Fruit fly (Drosophila melanogaster): Measurements from ENCODE around the gene CG42747.

CG42747 gene

dm6 chr3L:6488405-6488804, 88.0 kb downstream of the CG42747 start, which contains the start of the genes CG10147 and Bulli (continued):
- TF ChIP-seq CG10979 (tag; optimal IDR thresholded peaks at IDR 0.05) (peak; percentile 97), CG11695 (GFP tag; IDR thresholded peaks at IDR 0.05) (peak; percentile 95), usp (GFP tag; optimal IDR thresholded peaks at IDR 0.05) (no peak), dati (GFP tag; IDR thresholded peaks at IDR 0.05) (peak; percentile 91), sens-2 (GFP tag; IDR thresholded peaks at IDR 0.05) (peak; percentile 94), kay (GFP tag; optimal IDR thresholded peaks at IDR 0.05) (peak; percentile 95), esg (GFP tag; conservative IDR thresholded peaks at IDR 0.05) (peak; percentile 98), nom (GFP tag; optimal IDR thresholded peaks at IDR 0.05) (peak; percentile 78), H2.0 (GFP tag; IDR thresholded peaks at IDR 0.05) (peak; percentile 98), pnt (GFP tag; optimal IDR thresholded peaks at IDR 0.05) (peak; percentile 87), CG9727 (GFP tag; optimal IDR thresholded peaks at IDR 0.05) (peak; percentile 98), bbx (GFP tag; IDR thresholded peaks at IDR 0.05; ENCODE audit: partially characterized antibody) (peak; percentile 92), p53 (GFP tag; optimal IDR thresholded peaks at IDR 0.05) (no peak), dysf (GFP tag; IDR thresholded peaks at IDR 0.05) (peak; percentile 98), NC2β (GFP tag; optimal IDR thresholded peaks at IDR 0.05) (peak; percentile 91), CG12744 (GFP tag; optimal IDR thresholded peaks at IDR 0.05) (peak; percentile 92), gt (GFP tag; IDR thresholded peaks at IDR 0.05) (peak; percentile 96), CG15011 (GFP tag; optimal IDR thresholded peaks at IDR 0.05) (peak; percentile 90), en (GFP tag; optimal IDR thresholded peaks at IDR 0.05) (peak; percentile 62), mirr (GFP tag; optimal IDR thresholded peaks at IDR 0.05) (peak; percentile 91), CG4328 (GFP tag; optimal IDR thresholded peaks at IDR 0.05) (peak; percentile 92), CG3726 (GFP tag; IDR thresholded peaks at IDR 0.05) (peak; percentile 93), Neu2 (GFP tag; optimal IDR thresholded peaks at IDR 0.05; ENCODE audit: borderline replicate concordance) (peak; percentile 75), lov (optimal IDR thresholded peaks at IDR 0.05) (no peak), lov (GFP tag; IDR thresholded peaks at IDR 0.05) (peak; percentile 97), CG14441 (GFP tag; IDR thresholded peaks at IDR 0.05) (peak; percentile 98), CG2199 (GFP tag; IDR thresholded peaks at IDR 0.05) (peak; percentile 98), CHES-1-like (GFP tag; optimal IDR thresholded peaks at IDR 0.05) (peak; percentile 92), CG17612 (GFP tag; IDR thresholded peaks at IDR 0.05) (peak; percentile 94), slbo (GFP tag; IDR thresholded peaks at IDR 0.05) (peak; percentile 99), CG10267 (tag; optimal IDR thresholded peaks at IDR 0.05) (peak; percentile 93), Hmx (GFP tag; optimal IDR thresholded peaks at IDR 0.05) (peak; percentile 92), Hey (tag; optimal IDR thresholded peaks at IDR 0.05) (peak; percentile 80), CG11560 (tag; IDR thresholded peaks at IDR 0.05) (peak; percentile 92), NFAT (GFP tag; IDR thresholded peaks at IDR 0.05) (peak; percentile 99), sima (GFP tag; optimal IDR thresholded peaks at IDR 0.05) (peak; percentile 57), Abd-B (GFP tag; optimal IDR thresholded peaks at IDR 0.05) (peak; percentile 99), ttk (GFP tag; IDR thresholded peaks at IDR 0.05) (peak; percentile 98), Blimp-1 (GFP tag; optimal IDR thresholded peaks at IDR 0.05) (peak; percentile 96), E2f1 (GFP tag; IDR thresholded peaks at IDR 0.05) (peak; percentile 97), chm (GFP tag; IDR thresholded peaks at IDR 0.05) (peak; percentile 98), CG12769 (tag; optimal IDR thresholded peaks at IDR 0.05) (peak; percentile 98), insv (GFP tag; optimal IDR thresholded peaks at IDR 0.05) (peak in 1 of 2 experiments; percentile 72), bcd (GFP tag; optimal IDR thresholded peaks at IDR 0.05) (peak; percentile 97), cg (GFP tag; optimal IDR thresholded peaks at IDR 0.05) (no peak), CG6689 (GFP tag; IDR thresholded peaks at IDR 0.05) (peak; percentile 98), CG2116 (GFP tag; optimal IDR thresholded peaks at IDR 0.05) (peak; percentile 88), Dip3 (GFP tag; optimal IDR thresholded peaks at IDR 0.05) (peak; percentile 94), otp (GFP tag; IDR thresholded peaks at IDR 0.05) (peak; percentile 96), org-1 (GFP tag; optimal IDR thresholded peaks at IDR 0.05) (peak; percentile 82), CG10431 (GFP tag; optimal IDR thresholded peaks at IDR 0.05) (peak; percentile 80), Sry-β (GFP tag; optimal IDR thresholded peaks at IDR 0.05) (peak; percentile 74)
